Worm (Caenorhabditis elegans): ENCODE results near the gene clec-232.

- TF ChIP-seq mab-5 (tag; optimal IDR thresholded peaks at IDR 0.05) (no peak), ztf-11 (tag; optimal IDR thresholded peaks at IDR 0.05) (no peak), hlh-1 (tag; optimal IDR thresholded peaks at IDR 0.05) (no peak), flh-1 (GFP tag; optimal IDR thresholded peaks at IDR 0.05) (no peak), lin-32 (GFP tag; optimal IDR thresholded peaks at IDR 0.05) (no peak), unc-62 (GFP tag; optimal IDR thresholded peaks at IDR 0.05) (no peak), elt-3 (tag; optimal IDR thresholded peaks at IDR 0.05) (no peak), nhr-237 (tag; optimal IDR thresholded peaks at IDR 0.05) (no peak), elt-1 (tag; optimal IDR thresholded peaks at IDR 0.05; ENCODE audit: borderline replicate concordance, insufficient read depth) (no peak), unc-39 (tag; optimal IDR thresholded peaks at IDR 0.05) (no peak), lin-13 (tag; optimal IDR thresholded peaks at IDR 0.05) (no peak), nhr-28 (tag; optimal IDR thresholded peaks at IDR 0.05) (no peak), nhr-12 (tag; optimal IDR thresholded peaks at IDR 0.05) (no peak)
Observed at ce11 chrV:16020042-16020441, 44.1 kb downstream of the clec-232 start, which contains the start of gene srx-44.
